Worm (Caenorhabditis elegans): ENCODE results near the gene set-2.

Gene set-2

DNA sequence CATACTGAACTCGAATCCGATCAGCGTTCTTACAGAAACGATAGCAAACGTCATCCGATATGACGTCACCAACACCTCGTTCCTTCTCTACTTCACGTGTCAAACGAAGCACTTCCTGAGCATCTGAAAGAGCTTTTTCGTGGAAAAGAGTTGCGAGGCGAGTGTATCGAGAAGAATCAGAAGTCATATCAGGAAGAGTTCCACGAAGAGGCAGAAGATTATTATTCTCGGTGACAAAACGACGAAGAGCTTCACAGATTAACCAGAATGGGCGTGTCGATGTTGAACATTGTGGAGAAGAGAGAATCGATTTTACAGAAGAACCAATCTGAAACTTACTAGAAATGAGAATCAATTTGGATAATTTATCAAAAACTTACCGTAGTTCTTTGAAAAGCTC is 11.1 kb downstream of the set-2 start:
- TF ChIP-seq hnd-1 (tag; optimal IDR thresholded peaks at IDR 0.05) (no peak), ets-7 (tag; optimal IDR thresholded peaks at IDR 0.05) (no peak), sea-1 (GFP tag; conservative IDR thresholded peaks at IDR 0.05) (no peak), ceh-13 (GFP tag; optimal IDR thresholded peaks at IDR 0.05) (no peak), aly-1 (tag; optimal IDR thresholded peaks at IDR 0.05) (no peak), scrt-1 (GFP tag; IDR thresholded peaks at IDR 0.05) (no peak), hmbx-1 (tag; optimal IDR thresholded peaks at IDR 0.05) (no peak), ama-1 (optimal IDR thresholded peaks at IDR 0.05) (no peak), B0310.2 (tag; optimal IDR thresholded peaks at IDR 0.05) (no peak), pes-1 (GFP tag; IDR thresholded peaks at IDR 0.05) (no peak), F13C5.2 (tag; optimal IDR thresholded peaks at IDR 0.05) (no peak), flt-1 (GFP tag; IDR thresholded peaks at IDR 0.05) (no peak), tbx-11 (GFP tag; IDR thresholded peaks at IDR 0.05) (no peak)

DNA sequence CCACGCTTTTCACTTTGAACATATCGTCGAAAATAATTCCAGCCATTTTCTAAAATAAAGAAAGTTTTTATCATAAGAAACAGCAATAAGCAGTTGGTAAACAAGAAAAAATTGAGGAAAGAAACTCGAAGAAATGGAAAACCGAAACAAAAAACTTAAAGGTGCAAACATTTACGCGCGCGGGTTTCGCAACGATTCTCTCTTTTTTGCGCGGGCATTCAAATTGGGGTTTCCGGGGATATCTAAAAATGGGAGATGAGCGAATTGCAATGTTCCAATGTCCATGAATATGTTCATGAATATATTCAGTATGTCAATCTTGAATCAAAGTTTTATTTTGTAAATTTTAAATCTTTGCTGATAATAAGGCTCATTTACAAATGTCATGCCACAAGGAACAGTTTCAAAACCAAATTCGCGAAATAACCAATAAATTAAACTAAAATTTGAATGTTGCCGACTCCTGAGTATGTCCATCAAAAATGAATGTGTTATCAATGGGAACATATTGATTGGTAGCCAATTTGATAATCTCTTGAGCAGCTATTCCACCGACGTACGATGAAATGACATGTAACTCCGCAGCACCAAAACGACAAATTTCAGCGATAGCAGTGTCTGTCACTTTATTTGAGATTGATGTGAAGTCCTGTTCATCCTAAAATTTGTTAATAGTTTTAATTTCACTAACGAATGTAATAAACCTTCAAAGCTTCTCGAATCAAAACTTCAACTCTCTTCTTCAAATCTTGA is 11.9 kb downstream of the set-2 start, which contains the start of gene rpb-8:
Gene rpb-8 (minus strand): TSS at position 49 of the 753 bp plus-strand sequence.
- TF ChIP-seq flt-1 (GFP tag; IDR thresholded peaks at IDR 0.05) (no peak), ama-1 (optimal IDR thresholded peaks at IDR 0.05) (no peak), sea-1 (GFP tag; conservative IDR thresholded peaks at IDR 0.05) (no peak), pes-1 (GFP tag; IDR thresholded peaks at IDR 0.05) (no peak), hnd-1 (tag; optimal IDR thresholded peaks at IDR 0.05) (no peak), aly-1 (tag; optimal IDR thresholded peaks at IDR 0.05) (no peak)

DNA sequence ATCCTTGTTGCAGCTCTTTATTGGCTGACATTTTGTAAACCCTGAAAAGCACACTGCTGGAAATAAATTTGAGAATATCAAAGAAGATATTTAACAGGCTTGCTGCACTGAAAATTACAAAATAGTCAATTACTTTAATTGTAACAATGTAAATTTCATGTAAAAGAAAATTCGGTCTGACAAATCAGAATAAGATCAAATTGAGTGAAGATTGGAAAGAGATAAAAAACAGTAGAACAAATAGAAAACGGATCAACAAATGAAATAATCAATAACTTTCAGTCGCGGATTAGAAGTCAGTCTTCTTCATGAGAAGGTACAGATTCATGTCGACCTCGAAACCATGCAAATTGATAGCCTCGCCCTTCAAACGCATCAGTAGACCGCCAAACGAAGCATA is 12.9 kb downstream of the set-2 start, which contains the start of gene rars-1:
Gene rars-1 (minus strand): TSS at position 101 of the 400 bp plus-strand sequence.
- TF ChIP-seq hmg-4 (GFP tag; optimal IDR thresholded peaks at IDR 0.05) (no peak), scrt-1 (GFP tag; IDR thresholded peaks at IDR 0.05) (no peak), F13C5.2 (tag; optimal IDR thresholded peaks at IDR 0.05) (no peak), hnd-1 (tag; optimal IDR thresholded peaks at IDR 0.05) (no peak), sea-1 (GFP tag; conservative IDR thresholded peaks at IDR 0.05) (no peak), tbx-11 (GFP tag; IDR thresholded peaks at IDR 0.05) (no peak), ceh-36 (tag; optimal IDR thresholded peaks at IDR 0.05) (no peak), tra-4 (tag; optimal IDR thresholded peaks at IDR 0.05) (no peak), flt-1 (GFP tag; IDR thresholded peaks at IDR 0.05) (no peak), aly-1 (tag; optimal IDR thresholded peaks at IDR 0.05) (no peak)

DNA sequence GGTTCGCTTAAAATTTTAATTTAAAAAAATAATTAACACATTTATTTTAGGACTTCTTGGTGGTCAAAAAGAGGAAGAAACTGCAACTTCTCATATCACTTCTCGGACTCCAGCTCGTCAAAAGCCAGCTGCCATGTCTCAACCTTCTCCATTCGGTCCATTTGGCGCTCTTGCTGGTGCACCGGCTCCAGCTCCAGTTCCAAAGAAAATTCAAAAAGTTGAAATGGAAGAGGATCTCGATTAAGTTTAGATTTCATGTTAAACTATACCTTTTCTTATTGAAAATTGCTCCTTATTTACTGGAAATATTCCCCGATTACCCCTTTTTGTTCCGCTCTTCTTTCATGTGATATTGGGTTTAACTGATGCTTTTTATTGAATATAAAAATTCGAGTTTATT is 16.3 kb downstream of the set-2 start:
- no peak for TF ChIP-seq ceh-36 (tag; optimal IDR thresholded peaks at IDR 0.05)
- no peak for TF ChIP-seq hmg-4 (GFP tag; optimal IDR thresholded peaks at IDR 0.05)
- TF ChIP-seq ets-7 (tag; optimal IDR thresholded peaks at IDR 0.05): no peak
- TF ChIP-seq tbx-37 (GFP tag; conservative IDR thresholded peaks at IDR 0.05): no peak
- TF ChIP-seq tra-4 (tag; optimal IDR thresholded peaks at IDR 0.05): no peak
- TF ChIP-seq F13C5.2 (tag; optimal IDR thresholded peaks at IDR 0.05): no peak
- no peak for TF ChIP-seq ceh-13 (GFP tag; optimal IDR thresholded peaks at IDR 0.05)
- no peak for TF ChIP-seq aly-1 (tag; optimal IDR thresholded peaks at IDR 0.05)
- no peak for TF ChIP-seq hmbx-1 (tag; optimal IDR thresholded peaks at IDR 0.05)
- TF ChIP-seq ama-1 (optimal IDR thresholded peaks at IDR 0.05): no peak
- no peak for TF ChIP-seq flt-1 (GFP tag; IDR thresholded peaks at IDR 0.05)
- no peak for TF ChIP-seq hnd-1 (tag; optimal IDR thresholded peaks at IDR 0.05)
- no peak for TF ChIP-seq scrt-1 (GFP tag; IDR thresholded peaks at IDR 0.05)

DNA sequence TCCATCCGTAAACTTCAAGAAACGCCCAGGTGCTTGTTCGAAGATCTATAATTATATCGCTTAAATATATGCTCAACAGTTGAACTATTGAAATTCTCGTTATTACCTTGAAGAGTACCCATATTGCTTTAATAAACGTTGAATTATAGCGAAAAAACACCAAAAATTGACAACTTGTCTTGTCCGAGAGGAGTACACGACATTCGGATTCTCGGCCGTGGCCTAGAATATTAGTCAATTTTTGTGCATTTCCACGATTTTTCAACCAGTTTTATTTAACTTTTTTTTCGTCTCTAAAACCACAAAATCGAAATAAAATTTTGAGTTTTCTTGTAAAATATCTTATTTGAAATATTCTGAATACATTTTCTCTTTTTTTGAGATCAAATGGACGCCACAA is 17.7 kb downstream of the set-2 start, which contains the start of the genes F26F4.9 and cee-1:
Gene F26F4.9 (minus strand): TSS at position 205 of the 400 bp plus-strand sequence.
Gene cee-1 (plus strand): TSS at position 383 of the 400 bp plus-strand sequence.
- no peak for TF ChIP-seq B0310.2 (tag; optimal IDR thresholded peaks at IDR 0.05)
- TF ChIP-seq tbx-37 (GFP tag; conservative IDR thresholded peaks at IDR 0.05): 0 out of 2 replicates have a peak, but pooled peaks have one; percentile 25

DNA sequence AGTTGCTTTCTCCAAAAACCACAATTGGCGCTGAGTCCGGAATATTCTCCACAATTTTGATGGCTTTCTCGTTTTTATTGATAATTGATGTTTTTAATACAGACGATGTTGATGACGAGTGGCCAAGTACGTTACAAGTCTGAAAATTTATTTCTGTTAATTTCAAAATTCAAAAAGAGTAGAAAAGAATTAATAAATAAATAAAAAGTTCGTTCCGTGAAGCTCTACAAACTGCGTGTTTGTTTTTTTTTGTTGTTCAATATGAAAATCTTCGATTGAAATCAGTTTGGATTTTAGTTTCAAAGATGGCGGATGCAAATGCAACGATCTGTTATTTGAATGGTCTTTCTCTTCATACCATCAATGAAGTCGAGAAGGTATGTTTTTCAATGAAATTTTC is 19.0 kb downstream of the set-2 start, which contains the start of gene F26F4.2:
Gene F26F4.2 (plus strand): TSS at position 301 of the 400 bp plus-strand sequence.
- TF ChIP-seq tra-4 (tag; optimal IDR thresholded peaks at IDR 0.05): no peak
- no peak for TF ChIP-seq hmg-4 (GFP tag; optimal IDR thresholded peaks at IDR 0.05)

DNA sequence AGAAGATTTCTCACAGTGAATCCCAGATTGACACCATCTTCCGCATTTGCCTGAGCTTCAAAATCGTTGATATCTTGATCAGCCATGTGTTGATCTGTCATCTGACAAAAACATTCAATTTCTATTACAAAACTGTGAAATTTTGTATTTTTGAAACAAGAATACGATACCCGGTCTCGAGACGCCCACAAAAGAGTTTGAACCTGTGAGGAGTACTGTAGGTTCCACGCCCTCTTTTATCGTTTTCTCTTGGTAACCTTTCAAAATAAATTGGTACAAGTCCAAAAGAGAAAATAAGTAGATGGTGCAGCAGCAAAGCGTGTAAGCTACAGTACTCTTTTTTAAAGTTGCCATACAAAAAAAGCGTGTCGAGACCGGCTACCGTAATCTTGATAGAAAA is 20.1 kb downstream of the set-2 start, which contains the start of gene F26F4.12:
Gene F26F4.12 (minus strand): TSS at position 101 of the 400 bp plus-strand sequence.
- TF ChIP-seq tbx-37 (GFP tag; conservative IDR thresholded peaks at IDR 0.05) (no peak), B0310.2 (tag; optimal IDR thresholded peaks at IDR 0.05) (no peak), aly-1 (tag; optimal IDR thresholded peaks at IDR 0.05) (no peak), ceh-13 (GFP tag; optimal IDR thresholded peaks at IDR 0.05) (no peak), hmbx-1 (tag; optimal IDR thresholded peaks at IDR 0.05) (no peak), sea-1 (GFP tag; conservative IDR thresholded peaks at IDR 0.05) (no peak), tbx-11 (GFP tag; IDR thresholded peaks at IDR 0.05) (no peak), scrt-1 (GFP tag; IDR thresholded peaks at IDR 0.05) (no peak), hnd-1 (tag; optimal IDR thresholded peaks at IDR 0.05) (no peak), pes-1 (GFP tag; IDR thresholded peaks at IDR 0.05) (no peak), tra-4 (tag; optimal IDR thresholded peaks at IDR 0.05) (no peak), flt-1 (GFP tag; IDR thresholded peaks at IDR 0.05) (no peak), ceh-36 (tag; optimal IDR thresholded peaks at IDR 0.05) (no peak), F13C5.2 (tag; optimal IDR thresholded peaks at IDR 0.05) (no peak), ets-7 (tag; optimal IDR thresholded peaks at IDR 0.05) (no peak)

DNA sequence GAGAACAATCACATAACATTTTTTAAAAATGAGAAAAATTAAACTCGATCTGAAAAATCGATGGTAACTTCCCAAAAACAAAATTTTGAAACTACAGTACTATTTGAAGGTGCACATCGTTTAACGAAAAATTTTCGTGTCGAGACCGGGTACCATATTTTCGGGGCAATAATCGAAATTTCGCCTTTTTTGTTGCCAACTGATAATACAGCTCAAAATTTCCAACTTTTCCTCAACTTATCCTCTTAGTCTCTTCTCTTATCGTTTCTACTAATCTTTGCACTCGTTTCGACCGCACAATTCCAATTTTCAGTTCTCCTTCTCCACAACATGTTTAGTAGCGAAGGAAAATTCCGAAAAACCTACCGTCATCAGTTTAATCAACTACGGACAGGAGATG is 23.1 kb downstream of the set-2 start, which contains the start of gene rom-1:
Gene rom-1 (plus strand): TSS at position 301 of the 400 bp plus-strand sequence.
- no peak for TF ChIP-seq tra-4 (tag; optimal IDR thresholded peaks at IDR 0.05)
- TF ChIP-seq ceh-36 (tag; optimal IDR thresholded peaks at IDR 0.05): no peak
- TF ChIP-seq aly-1 (tag; optimal IDR thresholded peaks at IDR 0.05): no peak
- no peak for TF ChIP-seq flt-1 (GFP tag; IDR thresholded peaks at IDR 0.05)
